Worm (Caenorhabditis elegans) whole organism, late embryonic: ENCODE data around the gene ztf-31.

Source experiments
- C08G9.2 ChIP-seq: sonication (generic microtip); optimal IDR thresholded peaks from 2 replicates; lab custom pipeline; 2016; ENCODE audit warnings: mild to moderate bottlenecking, missing genetic modification characterization, moderate library complexity, missing compliant biosample characterization
- K02D7.2 ChIP-seq: sonication (generic microtip); optimal IDR thresholded peaks from 2 replicates; lab custom pipeline; 2017; ENCODE audit warnings: mild to moderate bottlenecking, missing genetic modification characterization, missing compliant biosample characterization
- K09A11.1 ChIP-seq: sonication (generic microtip); optimal IDR thresholded peaks from 2 replicates; lab custom pipeline; 2017; ENCODE audit warnings: antibody characterized with exemption, mild to moderate bottlenecking, missing genetic modification characterization, missing compliant biosample characterization; ENCODE audit not compliant: insufficient read depth
- Y22D7AL.16 ChIP-seq: sonication (generic microtip); optimal IDR thresholded peaks from 2 replicates; lab custom pipeline; 2016; ENCODE audit warnings: missing genetic modification characterization, missing compliant biosample characterization
- ama-1 ChIP-seq: fragments of 150-350 bp; optimal IDR thresholded peaks from 2 replicates; lab custom pipeline; 2014
- ceh-18 ChIP-seq: sonication (generic microtip); optimal IDR thresholded peaks from 2 replicates; lab custom pipeline; 2016; ENCODE audit warnings: missing genetic modification characterization, missing compliant biosample characterization
- ceh-19 ChIP-seq: fragments of 200-800 bp; sonication (Bioruptor generic); optimal IDR thresholded peaks from 2 replicates; lab custom pipeline; 2018; ENCODE audit warnings: mild to moderate bottlenecking, missing genetic modification characterization, missing compliant biosample characterization
- ceh-2 ChIP-seq: sonication (generic microtip); optimal IDR thresholded peaks from 2 replicates; lab custom pipeline; 2016; ENCODE audit warnings: missing genotype, missing genetic modification characterization, missing compliant biosample characterization
- ceh-22 ChIP-seq: sonication (generic microtip); optimal IDR thresholded peaks from 2 replicates; lab custom pipeline; 2017; ENCODE audit warnings: missing biosample characterization, missing genetic modification characterization
- ceh-24 ChIP-seq: sonication (generic microtip); optimal IDR thresholded peaks from 2 replicates; lab custom pipeline; 2016; ENCODE audit warnings: mild to moderate bottlenecking, missing genetic modification characterization, missing compliant biosample characterization
- ceh-31 ChIP-seq: sonication (generic microtip); optimal IDR thresholded peaks from 2 replicates; lab custom pipeline; 2016; ENCODE audit warnings: missing genetic modification characterization, missing compliant biosample characterization
- ceh-34 ChIP-seq: sonication (generic microtip); optimal IDR thresholded peaks from 2 replicates; lab custom pipeline; 2016; ENCODE audit warnings: mild to moderate bottlenecking, missing genetic modification characterization, missing compliant biosample characterization
- ceh-45 ChIP-seq: fragments of 200-800 bp; sonication (Bioruptor generic); IDR thresholded peaks from 2 replicates; pipeline ENCODE4 v1.3.6; 2022; ENCODE audit warnings: missing genetic modification reagents, missing genetic modification characterization, missing compliant biosample characterization
- ceh-6 ChIP-seq: fragments of 200-800 bp; sonication (Bioruptor generic); optimal IDR thresholded peaks from 2 replicates; lab custom pipeline; 2018; ENCODE audit warnings: mild to moderate bottlenecking, missing genetic modification characterization, missing compliant biosample characterization
- che-1 ChIP-seq: sonication (generic microtip); optimal IDR thresholded peaks from 2 replicates; lab custom pipeline; 2016; ENCODE audit warnings: mild to moderate bottlenecking, missing genetic modification characterization, missing compliant biosample characterization
- dve-1 ChIP-seq: sonication (generic microtip); optimal IDR thresholded peaks from 2 replicates; lab custom pipeline; 2017; ENCODE audit warnings: antibody characterized with exemption, mild to moderate bottlenecking, missing genetic modification characterization, missing compliant biosample characterization
- elt-4 ChIP-seq: sonication (generic microtip); optimal IDR thresholded peaks from 2 replicates; lab custom pipeline; 2016; ENCODE audit warnings: missing genetic modification characterization, missing compliant biosample characterization
- ets-4 ChIP-seq: sonication (generic microtip); optimal IDR thresholded peaks from 2 replicates; lab custom pipeline; 2016; ENCODE audit warnings: missing genetic modification characterization, missing compliant biosample characterization
- eyg-1 ChIP-seq: sonication (generic microtip); optimal IDR thresholded peaks from 2 replicates; lab custom pipeline; 2016; ENCODE audit warnings: missing genotype, missing genetic modification characterization, missing compliant biosample characterization
- fax-1 ChIP-seq: sonication (generic microtip); optimal IDR thresholded peaks from 2 replicates; lab custom pipeline; 2016; ENCODE audit warnings: missing genotype, missing genetic modification characterization, missing compliant biosample characterization
- fkh-10 ChIP-seq: fragments of 150-350 bp; optimal IDR thresholded peaks from 2 replicates; lab custom pipeline; 2014; ENCODE audit warnings: missing biosample characterization, missing genetic modification reagents, missing genetic modification characterization
- fkh-6 ChIP-seq: sonication (generic microtip); optimal IDR thresholded peaks from 2 replicates; lab custom pipeline; 2016; ENCODE audit warnings: missing genetic modification characterization, missing compliant biosample characterization
- gmeb-2 ChIP-seq: sonication (generic microtip); optimal IDR thresholded peaks from 2 replicates; lab custom pipeline; 2016; ENCODE audit warnings: missing genetic modification characterization, inconsistent platforms, missing compliant biosample characterization
- hlh-6 ChIP-seq: sonication (generic microtip); optimal IDR thresholded peaks from 2 replicates; lab custom pipeline; 2016; ENCODE audit warnings: missing genotype, missing genetic modification characterization, missing compliant biosample characterization
- madf-2 ChIP-seq: sonication (generic microtip); optimal IDR thresholded peaks from 2 replicates; lab custom pipeline; 2017; ENCODE audit warnings: missing genetic modification characterization, missing compliant biosample characterization
- nfya-1 ChIP-seq: sonication (generic microtip); optimal IDR thresholded peaks from 2 replicates; lab custom pipeline; 2017; ENCODE audit warnings: missing genetic modification characterization, mild to moderate bottlenecking, missing compliant biosample characterization, antibody characterized with exemption, moderate library complexity
- nhr-232 ChIP-seq: sonication (generic microtip); optimal IDR thresholded peaks from 2 replicates; lab custom pipeline; 2016; ENCODE audit warnings: missing genetic modification characterization, missing compliant biosample characterization
- pag-3 ChIP-seq: sonication (generic microtip); optimal IDR thresholded peaks from 2 replicates; lab custom pipeline; 2016; ENCODE audit warnings: missing compliant biosample characterization, missing genetic modification characterization, borderline replicate concordance
- pat-9 ChIP-seq: fragments of 200-800 bp; sonication (Bioruptor generic); optimal IDR thresholded peaks from 2 replicates; lab custom pipeline; 2018; ENCODE audit warnings: mild to moderate bottlenecking, missing genetic modification characterization, moderate library complexity, missing compliant biosample characterization
- pax-1 ChIP-seq: fragments of 150-350 bp; optimal IDR thresholded peaks from 2 replicates; lab custom pipeline; 2014; ENCODE audit warnings: missing biosample characterization, missing genetic modification characterization
- pha-2 ChIP-seq: sonication (generic microtip); optimal IDR thresholded peaks from 2 replicates; lab custom pipeline; 2017; ENCODE audit warnings: mild to moderate bottlenecking, missing genetic modification characterization, missing compliant biosample characterization
- pha-4 ChIP-seq: fragments of 150-350 bp; optimal IDR thresholded peaks from 2 replicates; lab custom pipeline; 2018; ENCODE audit warnings: missing biosample characterization, missing genetic modification reagents, missing genetic modification characterization
- pros-1 ChIP-seq: fragments of 150-350 bp; optimal IDR thresholded peaks from 2 replicates; lab custom pipeline; 2014; ENCODE audit warnings: missing biosample characterization, missing genetic modification reagents, missing genetic modification characterization
- ref-2 ChIP-seq: sonication (generic microtip); optimal IDR thresholded peaks from 2 replicates; lab custom pipeline; 2016; ENCODE audit warnings: missing genetic modification characterization, missing compliant biosample characterization
- rnt-1 ChIP-seq: sonication (generic microtip); optimal IDR thresholded peaks from 2 replicates; lab custom pipeline; 2016; ENCODE audit warnings: missing genetic modification characterization, missing compliant biosample characterization
- sdc-2 ChIP-seq: sonication (generic microtip); optimal IDR thresholded peaks from 2 replicates; lab custom pipeline; 2016; ENCODE audit warnings: missing genotype, missing genetic modification characterization, missing compliant biosample characterization
- sox-2 ChIP-seq: fragments of 200-800 bp; sonication (Bioruptor generic); IDR thresholded peaks from 2 replicates; pipeline ENCODE4 v1.3.6; 2022; ENCODE audit warnings: missing genetic modification reagents, missing genetic modification characterization, missing compliant biosample characterization
- syd-9 ChIP-seq: sonication (generic microtip); optimal IDR thresholded peaks from 2 replicates; lab custom pipeline; 2016; ENCODE audit warnings: mild to moderate bottlenecking, missing genetic modification characterization, moderate library complexity, missing compliant biosample characterization
- tbx-2 ChIP-seq: sonication (generic microtip); optimal IDR thresholded peaks from 2 replicates; lab custom pipeline; 2016; ENCODE audit warnings: missing genetic modification characterization, missing compliant biosample characterization
- ttx-3 ChIP-seq: sonication (generic microtip); optimal IDR thresholded peaks from 2 replicates; lab custom pipeline; 2016; ENCODE audit warnings: missing genetic modification reagents, missing genetic modification characterization, missing compliant biosample characterization
- unc-3 ChIP-seq, 2 experiments: fragments of 200-800 bp in 1 of 2; sonication (Bioruptor generic) in 1 of 2; sonication (generic microtip) in 1 of 2; conservative IDR thresholded peaks in 1 of 2; optimal IDR thresholded peaks in 1 of 2; 2 replicates each; pipeline versions ENCODE4 v1.3.6 to Lab custom; 2016 to 2022; ENCODE audit warnings: missing compliant biosample characterization in 2 of 2, missing genetic modification characterization in 2 of 2, missing genetic modification reagents in 1 of 2

ztf-31 gene

ce11 chrIII:7223029-7223428, 18.1 kb upstream of the ztf-31 start, which contains the start of gene der-2:
Gene der-2, minus strand, starts transcription at chrIII:7223129.
- TF ChIP-seq ceh-19 (GFP tag; lab: Kevin White, UChicago) (no peak), ceh-31 (tag; lab: Kevin White, UChicago) (no peak)

- TF ChIP-seq che-1 (no peak), tbx-2 (tag; lab: Kevin White, UChicago) (no peak), fkh-10 (GFP tag; lab: Kevin White, UChicago) (no peak), K09A11.1 (no peak), ama-1 (no peak), nfya-1 (tag; lab: Kevin White, UChicago) (no peak), madf-2 (tag; lab: Kevin White, UChicago) (no peak), fax-1 (tag; lab: Kevin White, UChicago) (no peak), fkh-6 (no peak), ceh-45 (GFP tag; lab: Robert Waterston, UW) (no peak), sdc-2 (tag; lab: Kevin White, UChicago) (no peak)
Observed at ce11 chrIII:7226607-7227006, 14.6 kb upstream of the ztf-31 start, which contains the start of gene hsp-75. Gene hsp-75, minus strand, starts transcription at chrIII:7226707.

ce11 chrIII:7229687-7230086, 11.5 kb upstream of the ztf-31 start, which contains the start of gene R151.8:
Gene R151.8, minus strand, starts transcription at chrIII:7229787.
- TF ChIP-seq eyg-1 (no peak), syd-9 (tag; lab: Kevin White, UChicago) (no peak), hlh-6 (tag; lab: Kevin White, UChicago) (no peak), nhr-232 (tag; lab: Kevin White, UChicago) (no peak), pat-9 (tag; lab: Kevin White, UChicago) (no peak), pag-3 (tag; lab: Kevin White, UChicago) (no peak)

ce11 chrIII:7230841-7231240, 10.3 kb upstream of the ztf-31 start, which contains the start of gene R151.10:
Gene R151.10, minus strand, starts transcription at chrIII:7230941.
- TF ChIP-seq elt-4 (no peak), K02D7.2 (no peak), ceh-31 (tag; lab: Kevin White, UChicago) (no peak), ceh-18 (tag; lab: Kevin White, UChicago) (no peak), pha-4 (no peak), sox-2 (GFP tag; lab: Robert Waterston, UW) (no peak), gmeb-2 (tag; lab: Kevin White, UChicago) (no peak), ref-2 (no peak), pat-9 (tag; lab: Kevin White, UChicago) (no peak), ama-1 (no peak), ceh-2 (tag; lab: Kevin White, UChicago) (no peak), nfya-1 (tag; lab: Kevin White, UChicago) (no peak), pros-1 (no peak)

- no peak for TF ChIP-seq dve-1 (tag; lab: Kevin White, UChicago)
Observed at ce11 chrIII:7232782-7233181, 8.4 kb upstream of the ztf-31 start, which contains the start of gene adr-2. Gene adr-2, minus strand, starts transcription at chrIII:7232882.

ce11 chrIII:7234148-7234547, 7.0 kb upstream of the ztf-31 start, which contains the start of gene ndus-8:
Gene ndus-8, minus strand, starts transcription at chrIII:7234202.
- TF ChIP-seq pros-1 = no peak
- peak; percentile 24 for TF ChIP-seq nfya-1 (tag; lab: Kevin White, UChicago)

- no peak for TF ChIP-seq ttx-3 (tag; lab: Kevin White, UChicago)
- TF ChIP-seq tbx-2 (tag; lab: Kevin White, UChicago) = no peak
- no peak for TF ChIP-seq pha-2 (tag; lab: Kevin White, UChicago)
- TF ChIP-seq rnt-1 (tag; lab: Kevin White, UChicago) = no peak
- TF ChIP-seq K02D7.2 = no peak
- TF ChIP-seq ets-4 (tag; lab: Kevin White, UChicago) = no peak
- no peak for TF ChIP-seq C08G9.2 (tag; lab: Kevin White, UChicago)
- no peak for TF ChIP-seq pax-1
- TF ChIP-seq ceh-34 (tag; lab: Kevin White, UChicago) = no peak
- no peak for TF ChIP-seq fkh-10 (GFP tag; lab: Kevin White, UChicago)
- TF ChIP-seq syd-9 (tag; lab: Kevin White, UChicago) = no peak
- TF ChIP-seq ceh-22 (tag; lab: Kevin White, UChicago) = no peak
- TF ChIP-seq Y22D7AL.16 (tag; lab: Kevin White, UChicago) = no peak
- no peak for TF ChIP-seq unc-3 (GFP tag; conservative IDR thresholded peaks at IDR 0.05; lab: Robert Waterston, UW)
- no peak for TF ChIP-seq unc-3 (tag; optimal IDR thresholded peaks at IDR 0.05; lab: Kevin White, UChicago)
- TF ChIP-seq sox-2 (GFP tag; lab: Robert Waterston, UW) = no peak
- TF ChIP-seq ceh-24 (tag; lab: Kevin White, UChicago) = no peak
- no peak for TF ChIP-seq ceh-6
Observed at ce11 chrIII:7238727-7239126, 2.4 kb upstream of the ztf-31 start, which contains the start of gene pars-1. Gene pars-1, plus strand, starts transcription at chrIII:7239027.
